Worm (Caenorhabditis elegans): ENCODE results near the gene F23D12.10.

The F23D12.10 gene

ce11 chrX:14377169-14377568 is 38.4 kb downstream of the F23D12.10 start, which contains the start of gene Y60A9A.1:
TSS of gene Y60A9A.1 (minus strand) at chrX:14377269.
- no peak for TF ChIP-seq C38D4.7 (GFP tag; optimal IDR thresholded peaks at IDR 0.05)
- TF ChIP-seq T23F11.4 (GFP tag; optimal IDR thresholded peaks at IDR 0.05): no peak
- no peak for TF ChIP-seq ceh-6 (GFP tag; optimal IDR thresholded peaks at IDR 0.05)

DNA sequence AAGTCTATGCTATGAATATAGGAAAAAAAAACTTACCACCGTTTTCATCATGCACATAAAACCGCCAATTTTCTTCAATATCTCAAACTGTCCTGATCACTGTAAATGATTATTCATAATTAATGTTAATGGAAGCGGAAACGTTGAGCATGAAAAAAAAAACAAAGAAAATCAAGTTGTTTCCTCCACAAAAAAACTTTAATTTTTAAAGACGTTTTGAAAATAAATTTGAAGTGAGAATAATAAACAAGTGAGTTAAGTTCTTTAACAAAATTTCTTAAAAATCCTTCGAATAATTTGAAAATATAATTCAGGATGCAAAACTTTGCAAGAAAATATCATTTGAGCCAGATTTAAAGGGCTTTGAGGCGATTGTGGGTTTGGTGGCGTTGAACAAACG is 45.2 kb downstream of the F23D12.10 start, which contains the start of gene irk-3:
irk-3 (minus strand) TSS at position 101 of the 400 bp plus-strand sequence.
- TF ChIP-seq fkh-6 (tag; optimal IDR thresholded peaks at IDR 0.05) (no peak), elt-2 (tag; optimal IDR thresholded peaks at IDR 0.05) (no peak), ceh-19 (GFP tag; optimal IDR thresholded peaks at IDR 0.05) (no peak)

DNA sequence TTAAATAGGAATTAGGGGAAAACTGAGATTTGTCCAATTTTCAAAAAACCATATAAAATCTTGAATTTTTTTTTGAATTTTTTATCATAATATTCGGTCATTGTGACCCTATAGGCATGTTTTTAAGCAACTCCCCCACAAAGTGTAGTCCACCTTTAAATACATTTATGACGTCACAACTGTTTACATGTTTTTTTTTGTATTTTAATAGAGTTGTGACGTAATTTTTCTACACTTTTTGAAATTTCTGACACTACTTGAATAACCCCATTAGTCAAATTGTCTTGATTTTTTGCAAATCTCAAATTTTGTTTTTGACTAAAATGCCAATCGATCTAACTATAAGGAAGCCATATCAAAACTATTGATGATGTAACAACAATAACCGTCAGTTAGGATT is 49.5 kb downstream of the F23D12.10 start:
- TF ChIP-seq ceh-34 (tag; optimal IDR thresholded peaks at IDR 0.05) (no peak), ahr-1 (tag; optimal IDR thresholded peaks at IDR 0.05) (no peak), ceh-48 (tag; optimal IDR thresholded peaks at IDR 0.05) (no peak), K02D7.2 (tag; optimal IDR thresholded peaks at IDR 0.05) (no peak), K09A11.1 (tag; optimal IDR thresholded peaks at IDR 0.05; ENCODE audit: insufficient read depth) (no peak), gmeb-2 (tag; optimal IDR thresholded peaks at IDR 0.05) (no peak), ceh-45 (GFP tag; IDR thresholded peaks at IDR 0.05) (no peak), sox-4 (tag; optimal IDR thresholded peaks at IDR 0.05) (no peak), ceh-14 (tag; optimal IDR thresholded peaks at IDR 0.05) (no peak), unc-42 (tag; optimal IDR thresholded peaks at IDR 0.05) (no peak), pqm-1 (tag; optimal IDR thresholded peaks at IDR 0.05) (no peak), pros-1 (tag; optimal IDR thresholded peaks at IDR 0.05) (no peak), fax-1 (tag; optimal IDR thresholded peaks at IDR 0.05) (no peak), dve-1 (tag; optimal IDR thresholded peaks at IDR 0.05) (no peak), hlh-30 (tag; optimal IDR thresholded peaks at IDR 0.05; ENCODE audit: insufficient read depth) (no peak), ceh-9 (tag; optimal IDR thresholded peaks at IDR 0.05) (no peak), lim-6 (tag; optimal IDR thresholded peaks at IDR 0.05) (no peak), ama-1 (optimal IDR thresholded peaks at IDR 0.05) (no peak), C38D4.7 (GFP tag; optimal IDR thresholded peaks at IDR 0.05) (no peak), nhr-11 (tag; optimal IDR thresholded peaks at IDR 0.05) (no peak)

All from whole organism, late embryonic.